Fruit fly (Drosophila melanogaster): ENCODE measurements around the gene CG14543.

CG14543 gene

DNA sequence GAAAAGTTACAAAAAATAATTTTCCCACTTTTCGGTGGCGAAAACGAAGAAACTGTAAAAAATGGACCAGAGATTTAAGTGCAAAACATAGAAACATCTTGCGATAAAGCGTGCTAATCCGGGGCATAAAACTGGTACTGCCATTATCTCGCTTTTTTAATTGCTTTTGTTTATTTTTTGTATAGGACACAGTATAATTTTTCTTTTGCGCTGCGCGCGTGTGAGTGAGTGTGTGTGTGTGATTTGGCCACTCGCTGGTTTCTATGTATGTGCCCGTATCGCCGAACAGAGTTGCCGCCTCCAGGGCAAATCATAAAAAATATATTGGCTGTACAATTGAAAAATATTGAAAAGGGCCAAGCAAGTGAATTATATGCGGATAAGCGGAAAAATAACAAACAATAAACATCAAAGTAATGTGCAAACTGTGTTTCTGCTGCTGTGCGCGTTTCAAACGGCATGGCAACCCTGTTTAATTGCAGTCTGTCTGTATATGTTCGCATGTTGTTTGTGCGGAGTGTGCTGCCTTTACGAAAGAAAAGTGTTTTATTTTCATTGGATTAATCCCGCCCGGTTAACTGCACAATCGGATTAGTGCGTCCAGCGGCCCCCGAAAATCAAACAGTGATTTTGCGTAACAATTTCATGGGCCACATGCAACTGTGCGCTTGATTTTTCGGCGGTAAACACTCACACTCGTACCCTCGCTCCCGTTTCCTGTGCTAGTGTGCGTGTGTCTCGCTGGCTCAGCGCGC is 14.1 kb upstream of the CG14543 start (continued):
- TF ChIP-seq CG11456 (GFP tag; IDR thresholded peaks at IDR 0.05) (peak; percentile 97), CG6765 (GFP tag; optimal IDR thresholded peaks at IDR 0.05) (peak; percentile 92), ken (GFP tag; IDR thresholded peaks at IDR 0.05) (peak; percentile 97), ind (GFP tag; optimal IDR thresholded peaks at IDR 0.05) (peak; percentile 98), CG4404 (GFP tag; IDR thresholded peaks at IDR 0.05) (peak; percentile 87), tup (GFP tag; optimal IDR thresholded peaks at IDR 0.05) (peak; percentile 94), CG9797 (GFP tag; optimal IDR thresholded peaks at IDR 0.05) (peak; percentile 36), Six4 (GFP tag; optimal IDR thresholded peaks at IDR 0.05) (peak; percentile 96), Gsc (GFP tag; IDR thresholded peaks at IDR 0.05) (peak; percentile 90), CG18476 (GFP tag; optimal IDR thresholded peaks at IDR 0.05) (peak; percentile 94), CG1647 (GFP tag; optimal IDR thresholded peaks at IDR 0.05) (peak; percentile 96), MBD-R2 (GFP tag; IDR thresholded peaks at IDR 0.05) (peak; percentile 94), CG17361 (GFP tag; IDR thresholded peaks at IDR 0.05) (peak; percentile 97), mirr (GFP tag; optimal IDR thresholded peaks at IDR 0.05) (peak; percentile 88), CG13624 (GFP tag; optimal IDR thresholded peaks at IDR 0.05) (peak; percentile 96), ap (GFP tag; IDR thresholded peaks at IDR 0.05) (peak; percentile 96), slbo (GFP tag; IDR thresholded peaks at IDR 0.05) (peak; percentile 98), Oaz (GFP tag; IDR thresholded peaks at IDR 0.05) (peak; percentile 93), HmgZ (tag; optimal IDR thresholded peaks at IDR 0.05) (peak; percentile 96), CG17328 (GFP tag; IDR thresholded peaks at IDR 0.05) (peak; percentile 98), usp (GFP tag; optimal IDR thresholded peaks at IDR 0.05) (no peak), Side (GFP tag; optimal IDR thresholded peaks at IDR 0.05) (peak; percentile 97), Doc3 (GFP tag; IDR thresholded peaks at IDR 0.05; ENCODE audit: partially characterized antibody) (no peak), Eip74EF (GFP tag; optimal IDR thresholded peaks at IDR 0.05) (peak; percentile 11 to 83), CG12219 (GFP tag; optimal IDR thresholded peaks at IDR 0.05) (peak; percentile 96), onecut (GFP tag; IDR thresholded peaks at IDR 0.05) (peak; percentile 85), Hmr (GFP tag; optimal IDR thresholded peaks at IDR 0.05) (peak; percentile 97), pan (optimal IDR thresholded peaks at IDR 0.05) (no peak), pan (GFP tag; optimal IDR thresholded peaks at IDR 0.05 in 1 of 2, IDR thresholded peaks at IDR 0.05 in 1 of 2) (peak in 1 of 2 experiments; percentile 98), E2f2 (GFP tag; IDR thresholded peaks at IDR 0.05) (peak; percentile 78), Nf-YC (tag; optimal IDR thresholded peaks at IDR 0.05) (peak; percentile 76), nerfin-1 (tag; optimal IDR thresholded peaks at IDR 0.05) (peak; percentile 84), CG34422 (GFP tag; IDR thresholded peaks at IDR 0.05) (peak; percentile 98), PHDP (tag; optimal IDR thresholded peaks at IDR 0.05) (peak; percentile 96), CG5245 (GFP tag; optimal IDR thresholded peaks at IDR 0.05) (peak; percentile 96), sima (GFP tag; optimal IDR thresholded peaks at IDR 0.05) (peak; percentile 90), bowl (GFP tag; IDR thresholded peaks at IDR 0.05) (peak; percentile 88), CG14014 (GFP tag; IDR thresholded peaks at IDR 0.05) (peak; percentile 97), bcd (GFP tag; optimal IDR thresholded peaks at IDR 0.05) (peak; percentile 96), CG8281 (tag; optimal IDR thresholded peaks at IDR 0.05) (peak; percentile 81), CG32767 (GFP tag; IDR thresholded peaks at IDR 0.05) (peak; percentile 97), lab (GFP tag; optimal IDR thresholded peaks at IDR 0.05) (peak; percentile 98), dpn (GFP tag; optimal IDR thresholded peaks at IDR 0.05) (peak; percentile 98), CG7963 (GFP tag; IDR thresholded peaks at IDR 0.05; ENCODE audit: partially characterized antibody) (no peak), lola (GFP tag; optimal IDR thresholded peaks at IDR 0.05) (peak in 1 of 3 experiments; percentile 92), HLHmδ (GFP tag; optimal IDR thresholded peaks at IDR 0.05) (no peak), dimm (GFP tag; IDR thresholded peaks at IDR 0.05) (peak; percentile 92), CG3847 (GFP tag; IDR thresholded peaks at IDR 0.05) (peak; percentile 96), CG10321 (GFP tag; IDR thresholded peaks at IDR 0.05) (peak; percentile 82), gcm2 (GFP tag; optimal IDR thresholded peaks at IDR 0.05) (peak; percentile 94)
